Fruit fly (Drosophila melanogaster) whole organism, embryonic: ENCODE results near the gene pHCl-1.

Experiments used
- CG10267 ChIP-seq: fragments of 200-800 bp; sonication (Bioruptor generic); optimal IDR thresholded peaks from 2 replicates; lab custom pipeline; 2018; ENCODE audit warnings: missing biosample characterization, mild to moderate bottlenecking, missing genetic modification characterization, moderate library complexity
- CG10979 ChIP-seq: fragments of 200-800 bp; sonication (Bioruptor generic); optimal IDR thresholded peaks from 2 replicates; lab custom pipeline; 2018; ENCODE audit warnings: missing biosample characterization, mild to moderate bottlenecking, missing genetic modification characterization, moderate library complexity
- CG11247 ChIP-seq: fragments of 200-800 bp; sonication (Bioruptor generic); IDR thresholded peaks from 2 replicates; pipeline ENCODE4 v1.3.6; 2022; ENCODE audit warnings: missing biosample characterization, missing genetic modification characterization
- CG12155 ChIP-seq: fragments of 200-800 bp; sonication (Bioruptor generic); optimal IDR thresholded peaks from 3 replicates; lab custom pipeline; 2016; ENCODE audit warnings: missing biosample characterization, missing genetic modification characterization
- CG1233 ChIP-seq: fragments of 200-800 bp; sonication (Bioruptor generic); optimal IDR thresholded peaks from 4 replicates; lab custom pipeline; 2018; ENCODE audit warnings: missing biosample characterization, mild to moderate bottlenecking, missing genetic modification characterization
- CG14710 ChIP-seq: fragments of 200-800 bp; sonication (Bioruptor generic); optimal IDR thresholded peaks from 3 replicates; lab custom pipeline; 2019; ENCODE audit warnings: missing biosample characterization, mild to moderate bottlenecking, missing genetic modification characterization, moderate library complexity
- CG15479 ChIP-seq: fragments of 200-800 bp; sonication (Bioruptor generic); optimal IDR thresholded peaks from 3 replicates; lab custom pipeline; 2019; ENCODE audit warnings: missing biosample characterization, mild to moderate bottlenecking, missing genetic modification characterization, moderate library complexity
- CG15696 ChIP-seq: fragments of 200-800 bp; sonication (Bioruptor generic); optimal IDR thresholded peaks from 2 replicates; lab custom pipeline; 2019; ENCODE audit warnings: missing biosample characterization, mild to moderate bottlenecking, missing genetic modification characterization, moderate library complexity
- CG1602 ChIP-seq: fragments of 200-800 bp; sonication (Bioruptor generic); optimal IDR thresholded peaks from 3 replicates; lab custom pipeline; 2016; ENCODE audit warnings: missing biosample characterization, missing genetic modification characterization
- CG17186 ChIP-seq: fragments of 200-800 bp; sonication (Bioruptor generic); optimal IDR thresholded peaks from 3 replicates; lab custom pipeline; 2017; ENCODE audit warnings: missing biosample characterization, missing genetic modification reagents, missing genetic modification characterization
- CG17829 ChIP-seq: fragments of 200-800 bp; optimal IDR thresholded peaks from 2 replicates; lab custom pipeline; 2019; ENCODE audit warnings: missing biosample characterization, mild to moderate bottlenecking, missing genetic modification characterization, moderate library complexity
- CG2712 ChIP-seq: fragments of 200-800 bp; optimal IDR thresholded peaks from 3 replicates; lab custom pipeline; 2019; ENCODE audit warnings: missing biosample characterization, mild to moderate bottlenecking, missing genetic modification characterization, moderate library complexity
- CG31441 ChIP-seq: fragments of 200-800 bp; sonication (Bioruptor generic); IDR thresholded peaks from 2 replicates; pipeline ENCODE4 v1.3.6; 2022; ENCODE audit warnings: missing biosample characterization, missing genetic modification characterization
- CG32767 ChIP-seq: fragments of 200-800 bp; sonication (Bioruptor generic); IDR thresholded peaks from 2 replicates; pipeline ENCODE4 v1.3.6; 2022; ENCODE audit warnings: missing biosample characterization, missing genetic modification characterization
- CG4404 ChIP-seq: fragments of 200-800 bp; sonication (Bioruptor generic); IDR thresholded peaks from 2 replicates; pipeline ENCODE4 v1.3.6; 2022; ENCODE audit warnings: missing biosample characterization, missing genetic modification characterization
- CG4820 ChIP-seq: fragments of 200-800 bp; sonication (Bioruptor generic); optimal IDR thresholded peaks from 3 replicates; lab custom pipeline; 2016; ENCODE audit warnings: missing biosample characterization, missing genetic modification characterization
- CG6683 ChIP-seq: fragments of 200-800 bp; sonication (Bioruptor generic); optimal IDR thresholded peaks from 2 replicates; lab custom pipeline; 2017; ENCODE audit warnings: missing biosample characterization, mild to moderate bottlenecking, missing genetic modification characterization, missing genetic modification reagents
- CG7271 ChIP-seq: fragments of 200-800 bp; sonication (Bioruptor generic); optimal IDR thresholded peaks from 2 replicates; lab custom pipeline; 2018; ENCODE audit warnings: missing biosample characterization, mild to moderate bottlenecking, missing genetic modification characterization, moderate library complexity
- CG7372 ChIP-seq: fragments of 200-800 bp; sonication (Bioruptor generic); IDR thresholded peaks from 2 replicates; pipeline ENCODE4 v1.3.6; 2022; ENCODE audit warnings: missing biosample characterization, missing genetic modification characterization
- CG8924 ChIP-seq: fragments of 200-800 bp; optimal IDR thresholded peaks from 3 replicates; lab custom pipeline; 2019; ENCODE audit warnings: missing biosample characterization, mild to moderate bottlenecking, missing genetic modification characterization, moderate library complexity
- CG9215 ChIP-seq: fragments of 200-800 bp; sonication (Bioruptor generic); IDR thresholded peaks from 2 replicates; pipeline ENCODE4 v1.3.6; 2022; ENCODE audit warnings: missing biosample characterization, missing genetic modification characterization
- CG9727 ChIP-seq: fragments of 200-800 bp; sonication (Bioruptor generic); optimal IDR thresholded peaks from 3 replicates; lab custom pipeline; 2017; ENCODE audit warnings: missing biosample characterization, mild to moderate bottlenecking, missing genetic modification characterization
- D19B ChIP-seq: fragments of 200-800 bp; sonication (Bioruptor generic); optimal IDR thresholded peaks from 2 replicates; lab custom pipeline; 2017; ENCODE audit warnings: missing biosample characterization, mild to moderate bottlenecking, missing genetic modification characterization
- Dfd ChIP-seq, 2 experiments: fragments of >200 bp; optimal IDR thresholded peaks; 2 replicates each; lab custom pipeline; 2017; ENCODE audit warnings: missing biosample characterization in 2 of 2, missing genetic modification characterization in 2 of 2
- E2f1 ChIP-seq: fragments of 200-800 bp; sonication (Bioruptor generic); IDR thresholded peaks from 2 replicates; pipeline ENCODE4 v1.3.6; 2022; ENCODE audit warnings: missing biosample characterization, missing genetic modification characterization
- HLHmδ ChIP-seq: fragments of 200-800 bp; sonication (Bioruptor generic); optimal IDR thresholded peaks from 2 replicates; lab custom pipeline; 2018; ENCODE audit warnings: missing biosample characterization, mild to moderate bottlenecking, missing genetic modification characterization, moderate library complexity
- Hr51 ChIP-seq, 2 experiments: fragments of 200-800 bp; sonication (Bioruptor generic); optimal IDR thresholded peaks; 2 replicates in 1 of 2; 3 replicates in 1 of 2; lab custom pipeline; 2016 to 2018; ENCODE audit warnings: missing biosample characterization in 2 of 2, missing genetic modification characterization in 2 of 2, mild to moderate bottlenecking in 1 of 2, moderate library complexity in 1 of 2
- Sox102F ChIP-seq: fragments of 200-800 bp; sonication (Bioruptor generic); optimal IDR thresholded peaks from 2 replicates; lab custom pipeline; 2018; ENCODE audit warnings: missing biosample characterization, mild to moderate bottlenecking, missing genetic modification characterization, moderate library complexity
- Xrp1 ChIP-seq: fragments of 200-800 bp; sonication (Bioruptor generic); IDR thresholded peaks from 2 replicates; pipeline ENCODE4 v1.3.6; 2022; ENCODE audit warnings: missing biosample characterization, missing genetic modification characterization
- ac ChIP-seq: fragments of 200-800 bp; sonication (Bioruptor generic); optimal IDR thresholded peaks from 3 replicates; lab custom pipeline; 2017; ENCODE audit warnings: missing biosample characterization, mild to moderate bottlenecking, missing genetic modification characterization
- ara ChIP-seq: fragments of 200-800 bp; sonication (Bioruptor generic); IDR thresholded peaks from 2 replicates; pipeline ENCODE4 v1.3.6; 2022; ENCODE audit warnings: missing biosample characterization, missing genetic modification characterization
- bigmax ChIP-seq: fragments of 200-800 bp; sonication (Bioruptor generic); optimal IDR thresholded peaks from 2 replicates; lab custom pipeline; 2018; ENCODE audit warnings: missing biosample characterization, mild to moderate bottlenecking, missing genetic modification characterization
- cad ChIP-seq: fragments of >200 bp; optimal IDR thresholded peaks from 2 replicates; lab custom pipeline; 2017; ENCODE audit warnings: missing biosample characterization, missing genetic modification characterization
- da ChIP-seq: fragments of 200-800 bp; sonication (Bioruptor generic); optimal IDR thresholded peaks from 2 replicates; lab custom pipeline; 2016; ENCODE audit warnings: missing biosample characterization, missing genetic modification characterization
- dan ChIP-seq: fragments of 200-800 bp; sonication (Bioruptor generic); IDR thresholded peaks from 2 replicates; pipeline ENCODE4 v1.3.6; 2022; ENCODE audit warnings: missing biosample characterization, missing genetic modification characterization
- dm ChIP-seq: fragments of 200-800 bp; sonication (Bioruptor generic); optimal IDR thresholded peaks from 3 replicates; lab custom pipeline; 2016; ENCODE audit warnings: missing biosample characterization, missing genetic modification characterization
- dmrt11E ChIP-seq: fragments of 200-800 bp; sonication (Bioruptor generic); optimal IDR thresholded peaks from 3 replicates; lab custom pipeline; 2018; ENCODE audit warnings: missing biosample characterization, mild to moderate bottlenecking, missing genetic modification characterization, moderate library complexity
- gem ChIP-seq: fragments of 200-800 bp; sonication (Bioruptor generic); optimal IDR thresholded peaks from 2 replicates; lab custom pipeline; 2019; ENCODE audit warnings: missing biosample characterization, mild to moderate bottlenecking, missing genetic modification characterization, moderate library complexity
- klu ChIP-seq: fragments of 200-800 bp; sonication (Bioruptor generic); IDR thresholded peaks from 2 replicates; pipeline ENCODE4 v1.3.6; 2022; ENCODE audit warnings: missing biosample characterization, missing genetic modification characterization
- kni ChIP-seq: fragments of 200-800 bp; sonication (Bioruptor generic); optimal IDR thresholded peaks from 3 replicates; lab custom pipeline; 2017; ENCODE audit warnings: mild to moderate bottlenecking, missing biosample characterization, missing genetic modification reagents, missing genetic modification characterization
- prd ChIP-seq, 3 experiments: fragments of >200 bp in 2 of 3; fragments of 200-800 bp in 1 of 3; sonication (Bioruptor generic) in 1 of 3; optimal IDR thresholded peaks in 2 of 3; IDR thresholded peaks in 1 of 3; 2 replicates in 2 of 3; 3 replicates in 1 of 3; pipeline versions ENCODE4 v1.3.6 to Lab custom; 2017 to 2022; ENCODE audit warnings: missing biosample characterization in 1 of 3, missing genetic modification characterization in 1 of 3
- sd ChIP-seq: fragments of 200-800 bp; sonication (Bioruptor generic); optimal IDR thresholded peaks from 3 replicates; lab custom pipeline; 2018; ENCODE audit warnings: missing biosample characterization, mild to moderate bottlenecking, missing genetic modification characterization, moderate library complexity
- sens ChIP-seq: fragments of 200-800 bp; sonication (Bioruptor generic); peaks from one replicate; lab custom pipeline; 2016; ENCODE audit warnings: missing biosample characterization, missing genetic modification characterization
- tap ChIP-seq: fragments of 200-800 bp; optimal IDR thresholded peaks from 3 replicates; lab custom pipeline; 2019; ENCODE audit warnings: missing biosample characterization, mild to moderate bottlenecking, missing genetic modification characterization, moderate library complexity
- tll ChIP-seq, 2 experiments: fragments of 200-800 bp in 1 of 2; fragments of >200 bp in 1 of 2; sonication (Bioruptor generic) in 1 of 2; optimal IDR thresholded peaks; 2 replicates each; lab custom pipeline; 2017 to 2019; ENCODE audit warnings: missing biosample characterization in 2 of 2, missing genetic modification characterization in 2 of 2, mild to moderate bottlenecking in 1 of 2, moderate library complexity in 1 of 2
- trem ChIP-seq: fragments of 200-800 bp; optimal IDR thresholded peaks from 3 replicates; lab custom pipeline; 2019; ENCODE audit warnings: missing biosample characterization, mild to moderate bottlenecking, missing genetic modification characterization, moderate library complexity
- zen ChIP-seq: fragments of 200-800 bp; sonication (Bioruptor generic); optimal IDR thresholded peaks from 3 replicates; lab custom pipeline; 2018; ENCODE audit warnings: missing biosample characterization, mild to moderate bottlenecking, missing genetic modification characterization, moderate library complexity
- zf30C ChIP-seq: fragments of 200-800 bp; sonication (Bioruptor generic); optimal IDR thresholded peaks from 3 replicates; lab custom pipeline; 2018; ENCODE audit warnings: missing biosample characterization, mild to moderate bottlenecking, missing genetic modification characterization

Gene pHCl-1

dm6 chr3L:15847224-15847623 is 51.6 kb downstream of the pHCl-1 start:
- TF ChIP-seq zen (tag; lab: Kevin White, UChicago) (peak; percentile 72), dmrt11E (tag; lab: Kevin White, UChicago) (peak; percentile 66), CG17186 (no peak), ac (GFP tag; lab: Kevin White, UChicago) (peak; percentile 89), Hr51 (GFP tag; optimal IDR thresholded peaks at IDR 0.05; lab: Kevin White, UChicago) (no peak), CG10979 (tag; lab: Kevin White, UChicago) (peak; percentile 59), gem (tag; lab: Kevin White, UChicago) (peak; percentile 14), tap (tag; lab: Kevin White, UChicago) (no peak), Xrp1 (GFP tag; lab: Robert Waterston, UW) (peak; percentile 55; the same call in 1 of the 2 replicates), CG6683 (no peak), CG12155 (no peak), CG14710 (tag; lab: Kevin White, UChicago) (peak; percentile 32), da (GFP tag; lab: Kevin White, UChicago) (peak; percentile 51), ara (GFP tag; lab: Robert Waterston, UW) (peak; percentile 57), E2f1 (no peak), CG1602 (no peak), dm (GFP tag; lab: Kevin White, UChicago) (no peak), CG8924 (tag; lab: Kevin White, UChicago) (peak; percentile 51), CG7372 (GFP tag; lab: Robert Waterston, UW) (no peak), dan (GFP tag; lab: Robert Waterston, UW) (peak; percentile 38; the same call in 1 of the 2 replicates), CG11247 (GFP tag; lab: Robert Waterston, UW) (no peak), D19B (no peak), CG1233 (no peak), klu (no peak), CG15479 (GFP tag; lab: Kevin White, UChicago) (peak; percentile 66), cad (GFP tag; lab: Kevin White, UChicago) (no peak), CG9727 (peak; percentile 48), CG2712 (tag; lab: Kevin White, UChicago) (peak; percentile 59), tll (GFP tag; optimal IDR thresholded peaks at IDR 0.05; lab: Kevin White, UChicago) (peak in 1 of 2 experiments; percentile 2), bigmax (GFP tag; lab: Kevin White, UChicago) (no peak), CG15696 (peak; percentile 80), Sox102F (GFP tag; lab: Kevin White, UChicago) (no peak), CG4820 (GFP tag; lab: Kevin White, UChicago) (no peak), zf30C (GFP tag; lab: Kevin White, UChicago) (peak; percentile 89), CG10267 (tag; lab: Kevin White, UChicago) (peak; percentile 42), CG4404 (GFP tag; lab: Robert Waterston, UW) (peak; percentile 56), trem (tag; lab: Kevin White, UChicago) (peak; percentile 13), CG7271 (tag; lab: Kevin White, UChicago) (peak; percentile 70), kni (no peak), prd (optimal IDR thresholded peaks at IDR 0.05; lab: Kevin White, UChicago) (no peak), prd (GFP tag; IDR thresholded peaks at IDR 0.05; lab: Robert Waterston, UW) (peak; percentile 71), CG9215 (no peak), CG17829 (peak; percentile 46), sd (tag; lab: Kevin White, UChicago) (no peak), CG31441 (GFP tag; lab: Robert Waterston, UW) (peak; percentile 25; the same call in 1 of the 2 replicates), Dfd (GFP tag; optimal IDR thresholded peaks at IDR 0.05; lab: Kevin White, UChicago) (no peak), HLHmδ (GFP tag; lab: Kevin White, UChicago) (peak; percentile 71), sens (GFP tag; lab: Kevin White, UChicago) (peak; percentile 73), CG32767 (GFP tag; lab: Robert Waterston, UW) (no peak)
